Worm (Caenorhabditis elegans) whole organism, young adult: ENCODE results near the gene B0507.5.
A peak's percentile ranks its signal among the peaks of the same experiment; 100 is the strongest.

Experiments used
- C06A6.2 ChIP-seq: fragments of 200-800 bp; sonication (Bioruptor generic); conservative IDR thresholded peaks from 2 replicates; pipeline ENCODE4 v1.3.6; 2022; ENCODE audit warnings: missing genetic modification characterization, missing compliant biosample characterization
- C17E4.6 ChIP-seq: fragments of 200-800 bp; sonication (Bioruptor generic); IDR thresholded peaks from 2 replicates; pipeline ENCODE4 v1.3.6; 2022; ENCODE audit warnings: missing genetic modification reagents, missing genetic modification characterization, missing compliant biosample characterization
- F39B2.1 ChIP-seq: fragments of 200-800 bp; sonication (Bioruptor generic); IDR thresholded peaks from 2 replicates; pipeline ENCODE4 v1.3.6; 2022; ENCODE audit warnings: missing genetic modification reagents, missing genetic modification characterization, missing compliant biosample characterization
- F52B5.7 ChIP-seq: sonication (generic microtip); optimal IDR thresholded peaks from 2 replicates; lab custom pipeline; 2016; ENCODE audit warnings: mild to moderate bottlenecking, missing genetic modification characterization, missing compliant biosample characterization
- F55B11.4 ChIP-seq: sonication (generic microtip); optimal IDR thresholded peaks from 2 replicates; lab custom pipeline; 2016; ENCODE audit warnings: missing compliant biosample characterization, missing genetic modification characterization, borderline replicate concordance; ENCODE audit not compliant: insufficient read depth
- K12H6.12 ChIP-seq: fragments of 200-800 bp; sonication (Bioruptor generic); optimal IDR thresholded peaks from 2 replicates; lab custom pipeline; 2018; ENCODE audit warnings: mild to moderate bottlenecking, missing genetic modification characterization, missing compliant biosample characterization
- Y53F4B.3 ChIP-seq: fragments of 200-800 bp; sonication (Bioruptor generic); IDR thresholded peaks from 2 replicates; pipeline ENCODE4 v1.3.6; 2022; ENCODE audit warnings: missing genetic modification reagents, missing genetic modification characterization, missing compliant biosample characterization
- akir-1 ChIP-seq: fragments of 200-800 bp; sonication (Bioruptor generic); optimal IDR thresholded peaks from 2 replicates; lab custom pipeline; 2018; ENCODE audit warnings: mild to moderate bottlenecking, missing genetic modification characterization, moderate library complexity, missing compliant biosample characterization
- bed-1 ChIP-seq: fragments of 200-800 bp; sonication (Bioruptor generic); IDR thresholded peaks from 2 replicates; pipeline ENCODE4 v1.3.6; 2022; ENCODE audit warnings: missing genetic modification reagents, missing genetic modification characterization, missing compliant biosample characterization
- cebp-2 ChIP-seq: fragments of 200-800 bp; sonication (Bioruptor generic); IDR thresholded peaks from 2 replicates; pipeline ENCODE4 v1.3.6; 2022; ENCODE audit warnings: missing genetic modification characterization, missing compliant biosample characterization
- die-1 ChIP-seq: sonication (generic microtip); optimal IDR thresholded peaks from 2 replicates; lab custom pipeline; 2016; ENCODE audit warnings: missing genotype, mild to moderate bottlenecking, missing genetic modification characterization, missing compliant biosample characterization
- ets-4 ChIP-seq: fragments of 200-800 bp; sonication (Bioruptor generic); optimal IDR thresholded peaks from 2 replicates; lab custom pipeline; 2018; ENCODE audit warnings: mild to moderate bottlenecking, missing genetic modification characterization, missing compliant biosample characterization
- fkh-3 ChIP-seq: sonication (generic microtip); optimal IDR thresholded peaks from 2 replicates; lab custom pipeline; 2016; ENCODE audit warnings: mild to moderate bottlenecking, missing genetic modification characterization, missing compliant biosample characterization
- gei-17 ChIP-seq: fragments of 200-800 bp; sonication (Bioruptor generic); optimal IDR thresholded peaks from 2 replicates; lab custom pipeline; 2018; ENCODE audit warnings: mild to moderate bottlenecking, missing genetic modification characterization, missing compliant biosample characterization
- him-1 ChIP-seq: sonication (generic microtip); optimal IDR thresholded peaks from 2 replicates; lab custom pipeline; 2016; ENCODE audit warnings: missing genotype, missing genetic modification reagents, missing genetic modification characterization, missing compliant biosample characterization
- hlh-12 ChIP-seq: sonication (generic microtip); optimal IDR thresholded peaks from 2 replicates; lab custom pipeline; 2016; ENCODE audit warnings: missing genetic modification characterization, missing compliant biosample characterization
- lsl-1 ChIP-seq: fragments of 200-800 bp; sonication (Bioruptor generic); optimal IDR thresholded peaks from 2 replicates; lab custom pipeline; 2018; ENCODE audit warnings: mild to moderate bottlenecking, missing genetic modification characterization, moderate library complexity, missing compliant biosample characterization
- lsy-27 ChIP-seq: sonication (generic microtip); optimal IDR thresholded peaks from 2 replicates; lab custom pipeline; 2017; ENCODE audit warnings: missing genetic modification characterization, mild to moderate bottlenecking, missing compliant biosample characterization, antibody characterized with exemption, missing genotype, borderline replicate concordance; ENCODE audit not compliant: insufficient read depth
- madf-8 ChIP-seq: fragments of 200-800 bp; sonication (Bioruptor generic); conservative IDR thresholded peaks from 2 replicates; pipeline ENCODE4 v1.3.6; 2022; ENCODE audit warnings: missing genetic modification reagents, missing genetic modification characterization, missing compliant biosample characterization
- nfya-2 ChIP-seq: fragments of 200-800 bp; sonication (Bioruptor generic); IDR thresholded peaks from 2 replicates; pipeline ENCODE4 v1.3.6; 2022; ENCODE audit warnings: missing genetic modification reagents, missing genetic modification characterization, missing compliant biosample characterization
- nfyb-1 ChIP-seq: fragments of 200-800 bp; sonication (Bioruptor generic); IDR thresholded peaks from 2 replicates; pipeline ENCODE4 v1.3.6; 2022; ENCODE audit warnings: missing genetic modification reagents, missing genetic modification characterization, missing compliant biosample characterization
- nhr-80 ChIP-seq: sonication (generic microtip); optimal IDR thresholded peaks from 2 replicates; lab custom pipeline; 2016; ENCODE audit warnings: missing genetic modification characterization, missing compliant biosample characterization
- nhr-90 ChIP-seq: sonication (generic microtip); optimal IDR thresholded peaks from 2 replicates; lab custom pipeline; 2016; ENCODE audit warnings: missing genotype, mild to moderate bottlenecking, missing genetic modification characterization, missing compliant biosample characterization
- pbrm-1 ChIP-seq: fragments of 200-800 bp; sonication (Bioruptor generic); IDR thresholded peaks from 2 replicates; pipeline ENCODE4 v1.3.6; 2022; ENCODE audit warnings: missing genetic modification reagents, missing genetic modification characterization, missing compliant biosample characterization
- rcor-1 ChIP-seq: fragments of 200-800 bp; sonication (Bioruptor generic); IDR thresholded peaks from 2 replicates; pipeline ENCODE4 v1.3.6; 2022; ENCODE audit warnings: missing genetic modification reagents, missing genetic modification characterization, missing compliant biosample characterization
- rec-8 ChIP-seq, 2 experiments: sonication (generic microtip); optimal IDR thresholded peaks; 2 replicates each; lab custom pipeline; 2016; ENCODE audit warnings: mild to moderate bottlenecking in 2 of 2, missing genetic modification characterization in 2 of 2, missing genetic modification reagents in 2 of 2, missing genotype in 2 of 2, missing biosample characterization in 1 of 2, missing compliant biosample characterization in 1 of 2, moderate library complexity in 1 of 2
- snpc-3.4 ChIP-seq: sonication (generic microtip); optimal IDR thresholded peaks from 2 replicates; lab custom pipeline; 2017; ENCODE audit warnings: missing genetic modification characterization, mild to moderate bottlenecking, missing compliant biosample characterization, antibody characterized with exemption, moderate library complexity, missing genotype, missing genetic modification reagents
- somi-1 ChIP-seq: fragments of 200-800 bp; sonication (Bioruptor generic); optimal IDR thresholded peaks from 2 replicates; lab custom pipeline; 2018; ENCODE audit warnings: mild to moderate bottlenecking, missing genetic modification characterization, missing compliant biosample characterization
- tbp1 ChIP-seq: fragments of 200-800 bp; sonication (Bioruptor generic); optimal IDR thresholded peaks from 2 replicates; lab custom pipeline; 2018; ENCODE audit warnings: mild to moderate bottlenecking, missing genetic modification characterization, missing compliant biosample characterization
- xnd-1 ChIP-seq: sonication (generic microtip); optimal IDR thresholded peaks from 2 replicates; lab custom pipeline; 2016; ENCODE audit warnings: missing genotype, missing genetic modification reagents, missing genetic modification characterization, missing compliant biosample characterization
- zim-3 ChIP-seq: sonication (generic microtip); optimal IDR thresholded peaks from 2 replicates; lab custom pipeline; 2017; ENCODE audit warnings: mild to moderate bottlenecking, missing genetic modification characterization, moderate library complexity, missing compliant biosample characterization
- ztf-6 ChIP-seq: fragments of 200-800 bp; sonication (Bioruptor generic); IDR thresholded peaks from 2 replicates; pipeline ENCODE4 v1.3.6; 2022; ENCODE audit warnings: missing genetic modification reagents, missing genetic modification characterization, missing compliant biosample characterization

The B0507.5 gene

DNA sequence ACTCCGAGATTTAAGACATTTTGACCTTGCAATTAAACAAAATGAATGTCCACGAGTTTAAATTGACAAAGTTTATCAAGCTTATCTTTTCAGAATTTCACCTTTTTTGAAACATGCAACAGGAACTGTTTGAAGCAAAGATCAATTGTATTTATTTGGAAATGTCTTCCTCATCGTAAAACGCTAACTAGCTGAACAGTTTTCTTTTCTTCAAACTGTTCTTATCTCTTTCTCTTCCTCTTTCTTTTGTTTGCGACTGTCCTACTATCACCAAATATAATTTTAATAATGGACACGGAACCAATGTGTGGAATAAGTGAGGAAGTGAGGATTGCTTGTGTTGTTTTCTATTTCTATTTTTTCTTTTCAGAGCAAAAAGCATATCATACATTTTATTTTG, 20.6 kb upstream of the B0507.5 start, which contains the start of gene ZC196.4:
Gene ZC196.4, plus strand, starts transcription at position 173 of the 400 bp plus-strand sequence.
- TF ChIP-seq him-1 (tag; lab: Kevin White, UChicago): no peak
- peak; percentile 28 for TF ChIP-seq nhr-80 (tag; lab: Kevin White, UChicago)
- TF ChIP-seq, all 124 proteins: peak for 1

DNA sequence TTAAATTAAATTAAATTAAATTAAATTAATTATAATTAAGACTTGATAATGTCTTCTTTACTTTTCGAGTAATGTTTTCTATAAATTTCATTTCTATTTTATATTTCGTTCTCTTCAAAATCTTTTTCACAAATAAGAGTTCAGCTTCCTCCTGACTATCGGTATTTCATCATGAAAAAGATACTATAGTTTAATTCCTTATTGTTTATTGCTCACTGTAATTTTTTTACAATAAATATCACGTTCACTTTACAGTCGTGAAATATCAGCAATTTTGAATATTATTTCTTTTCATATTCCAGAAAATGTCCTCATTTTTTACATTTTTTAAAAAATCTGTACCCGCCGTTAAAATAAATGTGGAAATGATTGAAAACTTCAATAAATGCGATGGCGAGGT, 17.1 kb upstream of the B0507.5 start, which contains the start of gene ZC196.3:
Gene ZC196.3, plus strand, starts transcription at position 301 of the 400 bp plus-strand sequence.
- no peak for TF ChIP-seq rec-8 (tag; optimal IDR thresholded peaks at IDR 0.05; lab: Kevin White, UChicago)
- TF ChIP-seq, all 124 proteins: peak for 0

DNA sequence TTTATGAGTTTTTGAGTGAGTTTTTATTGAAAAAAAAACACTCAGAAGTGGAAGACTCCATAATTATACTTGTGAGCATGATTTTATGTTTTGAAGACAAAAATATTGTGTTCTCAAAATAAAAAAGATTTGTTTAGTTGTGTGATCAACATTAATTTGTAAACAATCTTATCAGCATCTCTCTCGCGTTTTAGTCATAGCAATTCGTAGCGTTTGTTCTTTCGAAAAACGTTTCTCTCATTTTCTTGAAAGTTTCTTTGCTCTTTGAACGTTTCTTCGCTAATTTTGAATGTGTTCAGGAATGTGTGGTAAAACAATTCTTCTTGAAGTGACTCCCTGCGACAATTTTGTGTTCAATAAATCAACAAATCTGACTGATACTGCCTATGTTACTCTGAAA, 14.4 kb upstream of the B0507.5 start, which contains the start of gene ZC196.2:
Gene ZC196.2, plus strand, starts transcription at position 301 of the 400 bp plus-strand sequence.
- TF ChIP-seq rcor-1 (GFP tag; lab: Robert Waterston, UW) (no peak), nhr-90 (tag; lab: Kevin White, UChicago) (no peak), gei-17 (no peak), zim-3 (tag; lab: Kevin White, UChicago) (no peak), C06A6.2 (GFP tag; lab: Robert Waterston, UW) (no peak), xnd-1 (tag; lab: Kevin White, UChicago) (no peak), Y53F4B.3 (GFP tag; lab: Robert Waterston, UW) (no peak), F52B5.7 (tag; lab: Kevin White, UChicago) (no peak), akir-1 (GFP tag; lab: Kevin White, UChicago) (no peak), nfya-2 (GFP tag; lab: Robert Waterston, UW) (no peak)

DNA sequence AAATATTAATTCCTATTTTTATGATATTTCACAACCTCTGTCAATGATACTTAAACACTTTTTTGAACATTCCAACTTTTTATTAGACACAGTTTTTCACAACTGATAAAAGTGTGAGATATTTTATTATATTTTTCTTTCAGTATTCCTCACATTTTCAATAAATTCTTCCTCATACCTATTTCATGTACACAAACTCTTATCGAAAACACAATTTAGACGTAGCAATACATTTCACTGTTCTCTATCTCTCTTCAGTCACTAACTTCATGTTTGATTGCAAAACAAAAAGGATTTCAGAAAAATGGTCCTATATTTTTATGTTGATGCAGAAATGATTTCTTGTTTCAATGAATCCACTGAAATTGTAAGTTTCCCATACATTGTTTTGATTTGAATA, 7.6 kb upstream of the B0507.5 start, which contains the start of gene B0507.6:
Gene B0507.6, plus strand, starts transcription at position 301 of the 400 bp plus-strand sequence.
- TF ChIP-seq gei-17: no peak
- TF ChIP-seq lsy-27 (tag; lab: Kevin White, UChicago): no peak
- TF ChIP-seq lsl-1: no peak
- no peak for TF ChIP-seq F55B11.4
- TF ChIP-seq madf-8 (GFP tag; lab: Robert Waterston, UW): no peak

DNA sequence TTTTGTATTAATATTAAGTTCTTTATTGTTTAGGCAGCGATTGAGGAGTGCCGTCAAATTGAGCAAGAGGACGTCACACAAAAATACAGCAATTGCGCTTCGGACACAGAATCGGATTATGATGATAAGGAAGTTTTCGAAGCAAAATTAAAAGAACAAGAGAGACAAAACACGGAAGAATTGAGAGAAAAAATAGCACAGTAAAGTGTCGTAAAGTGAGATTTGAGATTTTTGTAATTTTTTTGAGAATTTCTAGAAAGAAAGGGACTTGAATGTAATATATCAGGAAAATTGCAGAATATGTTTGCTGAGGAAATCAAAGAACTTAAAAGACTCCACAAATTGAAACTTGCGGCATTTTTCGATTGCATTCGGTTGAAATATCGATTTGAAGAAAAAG, 1.2 kb downstream of the B0507.5 start, which contains the start of gene B0507.4:
Gene B0507.4, plus strand, starts transcription at position 301 of the 400 bp plus-strand sequence.
- TF ChIP-seq ztf-6 (GFP tag; lab: Robert Waterston, UW): no peak
- no peak for TF ChIP-seq die-1 (tag; lab: Kevin White, UChicago)
- no peak for TF ChIP-seq ets-4 (GFP tag; lab: Kevin White, UChicago)
- TF ChIP-seq pbrm-1 (GFP tag; lab: Robert Waterston, UW): no peak
- TF ChIP-seq bed-1 (GFP tag; lab: Robert Waterston, UW): no peak

DNA sequence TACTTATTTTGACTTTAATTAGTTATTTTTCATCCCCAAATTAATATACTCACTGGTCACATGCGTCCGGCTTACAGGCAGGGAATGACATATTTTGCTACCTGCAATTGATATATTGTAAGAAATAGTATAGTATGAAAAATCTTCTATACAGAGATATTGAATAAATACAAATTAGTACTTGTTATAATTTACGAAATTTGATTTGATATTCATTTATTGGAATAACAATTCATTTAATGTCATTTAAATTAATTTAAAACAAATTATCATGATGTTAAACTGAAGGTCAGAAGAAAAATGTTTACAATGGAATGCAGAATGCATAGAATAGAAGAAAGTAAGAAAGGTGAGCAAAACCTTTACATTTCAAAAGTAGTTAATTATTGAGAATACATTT, 5.1 kb downstream of the B0507.5 start, which contains the start of gene B0507.7:
Gene B0507.7, minus strand, starts transcription at position 101 of the 400 bp plus-strand sequence.
- no peak for TF ChIP-seq somi-1 (GFP tag; lab: Kevin White, UChicago)
- no peak for TF ChIP-seq tbp1
- no peak for TF ChIP-seq cebp-2 (GFP tag; lab: Robert Waterston, UW)
- TF ChIP-seq snpc-3.4 (tag; lab: Kevin White, UChicago): no peak
- TF ChIP-seq fkh-3 (tag; lab: Kevin White, UChicago): no peak
- TF ChIP-seq hlh-12 (tag; lab: Kevin White, UChicago): no peak
- no peak for TF ChIP-seq nfyb-1 (GFP tag; lab: Robert Waterston, UW)
- no peak for TF ChIP-seq C17E4.6 (GFP tag; lab: Robert Waterston, UW)
- no peak for TF ChIP-seq F39B2.1 (GFP tag; lab: Robert Waterston, UW)
- TF ChIP-seq K12H6.12 (tag; lab: Kevin White, UChicago): no peak
